Worm (Caenorhabditis elegans) whole organism, L4 larva: ENCODE measurements around the gene C50B8.6.

Source experiments
- D1046.2 ChIP-seq: fragments of 200-800 bp; sonication (Bioruptor generic); IDR thresholded peaks from 2 replicates; pipeline ENCODE4 v1.3.6; 2022; ENCODE audit warnings: missing genetic modification characterization, missing compliant biosample characterization
- F10B5.3 ChIP-seq: sonication (generic microtip); optimal IDR thresholded peaks from 2 replicates; lab custom pipeline; 2016; ENCODE audit warnings: mild to moderate bottlenecking, missing genetic modification characterization, missing compliant biosample characterization
- Y48G9A.11 ChIP-seq: fragments of 200-800 bp; sonication (Bioruptor generic); IDR thresholded peaks from 2 replicates; pipeline ENCODE4 v1.3.6; 2022; ENCODE audit warnings: missing genetic modification reagents, missing genetic modification characterization, missing compliant biosample characterization
- Y5F2A.4 ChIP-seq: fragments of 200-800 bp; sonication (Bioruptor generic); optimal IDR thresholded peaks from 2 replicates; lab custom pipeline; 2018; ENCODE audit warnings: mild to moderate bottlenecking, missing genetic modification characterization, missing compliant biosample characterization
- Y75B8A.6 ChIP-seq: fragments of 200-800 bp; sonication (Bioruptor generic); IDR thresholded peaks from 2 replicates; pipeline ENCODE4 v1.3.6; 2022; ENCODE audit warnings: missing genetic modification reagents, missing genetic modification characterization, missing compliant biosample characterization
- ZK337.2 ChIP-seq: fragments of 200-800 bp; sonication (Bioruptor generic); IDR thresholded peaks from 2 replicates; pipeline ENCODE4 v1.3.6; 2022; ENCODE audit warnings: missing genetic modification reagents, missing genetic modification characterization, missing compliant biosample characterization
- aly-2 ChIP-seq: sonication (generic microtip); optimal IDR thresholded peaks from 2 replicates; lab custom pipeline; 2018; ENCODE audit warnings: missing biosample characterization, missing genetic modification characterization
- attf-4 ChIP-seq: sonication (generic microtip); optimal IDR thresholded peaks from 3 replicates; lab custom pipeline; 2017; ENCODE audit warnings: missing biosample characterization, missing genetic modification characterization
- ceh-20 ChIP-seq: fragments of 200-800 bp; sonication (Bioruptor generic); IDR thresholded peaks from 2 replicates; pipeline ENCODE4 v1.3.6; 2022; ENCODE audit warnings: missing genetic modification reagents, missing genetic modification characterization, missing compliant biosample characterization
- ceh-44 ChIP-seq: fragments of 200-800 bp; sonication (Bioruptor generic); IDR thresholded peaks from 2 replicates; pipeline ENCODE4 v1.3.6; 2022; ENCODE audit warnings: missing genetic modification reagents, missing genetic modification characterization, missing compliant biosample characterization
- ceh-62 ChIP-seq: sonication (generic microtip); optimal IDR thresholded peaks from 2 replicates; lab custom pipeline; 2017; ENCODE audit warnings: missing biosample characterization, missing genetic modification characterization
- ctbp-1 ChIP-seq: fragments of 200-800 bp; sonication (Bioruptor generic); IDR thresholded peaks from 2 replicates; pipeline ENCODE4 v1.3.6; 2022; ENCODE audit warnings: missing genetic modification reagents, missing genetic modification characterization, missing compliant biosample characterization
- daf-16 ChIP-seq, 3 experiments: sonication (generic microtip); optimal IDR thresholded peaks; 2 replicates each; lab custom pipeline; 2016 to 2017; ENCODE audit warnings: missing genetic modification characterization in 3 of 3, missing genetic modification reagents in 3 of 3, mild to moderate bottlenecking in 2 of 3, missing compliant biosample characterization in 2 of 3, missing biosample characterization in 1 of 3, moderate library complexity in 1 of 3
- daf-8 ChIP-seq: fragments of 200-800 bp; sonication (Bioruptor generic); IDR thresholded peaks from 2 replicates; pipeline ENCODE4 v1.3.6; 2022; ENCODE audit warnings: missing genetic modification characterization, missing compliant biosample characterization
- dmd-9 ChIP-seq: fragments of 200-800 bp; sonication (Bioruptor generic); IDR thresholded peaks from 2 replicates; pipeline ENCODE4 v1.3.6; 2022; ENCODE audit warnings: missing genetic modification reagents, missing genetic modification characterization, missing compliant biosample characterization
- dve-1 ChIP-seq: sonication (generic microtip); optimal IDR thresholded peaks from 2 replicates; lab custom pipeline; 2017; ENCODE audit warnings: antibody characterized with exemption, mild to moderate bottlenecking, missing genetic modification characterization, missing compliant biosample characterization; ENCODE audit not compliant: insufficient read depth
- egl-43 ChIP-seq: fragments of 200-800 bp; sonication (Bioruptor generic); IDR thresholded peaks from 2 replicates; pipeline ENCODE4 v1.3.6; 2022; ENCODE audit warnings: missing genetic modification reagents, missing genetic modification characterization, missing compliant biosample characterization
- fos-1 ChIP-seq: fragments of 150-350 bp; optimal IDR thresholded peaks from 2 replicates; lab custom pipeline; 2014; ENCODE audit warnings: missing biosample characterization, missing genetic modification characterization
- gei-8 ChIP-seq: fragments of 200-800 bp; sonication (Bioruptor generic); optimal IDR thresholded peaks from 2 replicates; lab custom pipeline; 2018; ENCODE audit warnings: mild to moderate bottlenecking, missing genetic modification characterization, missing compliant biosample characterization
- hif-1 ChIP-seq, 2 experiments: sonication (generic microtip); optimal IDR thresholded peaks; 2 replicates each; lab custom pipeline; 2016 to 2017; ENCODE audit warnings: missing compliant biosample characterization in 2 of 2, missing genetic modification characterization in 2 of 2, missing genetic modification reagents in 2 of 2, missing genotype in 2 of 2, mild to moderate bottlenecking in 1 of 2
- hlh-30 ChIP-seq: sonication (generic microtip); optimal IDR thresholded peaks from 2 replicates; lab custom pipeline; 2017; ENCODE audit warnings: antibody characterized with exemption, mild to moderate bottlenecking, missing genetic modification characterization, missing compliant biosample characterization; ENCODE audit not compliant: insufficient read depth
- hmg-1.1 ChIP-seq: fragments of 200-800 bp; sonication (Bioruptor generic); IDR thresholded peaks from 2 replicates; pipeline ENCODE4 v1.3.6; 2022; ENCODE audit warnings: missing genetic modification reagents, missing genetic modification characterization, missing compliant biosample characterization
- lim-7 ChIP-seq: fragments of 200-800 bp; sonication (Bioruptor generic); IDR thresholded peaks from 2 replicates; pipeline ENCODE4 v1.3.6; 2022; ENCODE audit warnings: missing genetic modification characterization, missing compliant biosample characterization
- lin-1 ChIP-seq: fragments of 200-800 bp; sonication (Bioruptor generic); IDR thresholded peaks from 2 replicates; pipeline ENCODE4 v1.3.6; 2022; ENCODE audit warnings: missing genetic modification reagents, missing genetic modification characterization, missing compliant biosample characterization
- lin-13 ChIP-seq: fragments of 150-350 bp; optimal IDR thresholded peaks from 2 replicates; lab custom pipeline; 2014; ENCODE audit warnings: missing biosample characterization, missing genetic modification reagents, missing genetic modification characterization
- lin-15B ChIP-seq: fragments of 150-350 bp; sonication (generic microtip); optimal IDR thresholded peaks from 3 replicates; lab custom pipeline; 2014; ENCODE audit warnings: missing biosample characterization, missing genetic modification characterization
- lin-29 ChIP-seq: fragments of 200-800 bp; sonication (Bioruptor generic); IDR thresholded peaks from 2 replicates; pipeline ENCODE4 v1.3.6; 2022; ENCODE audit warnings: missing genetic modification reagents, missing genetic modification characterization, missing compliant biosample characterization
- lsy-2 ChIP-seq, 2 experiments: fragments of 150-350 bp in 1 of 2; sonication (generic microtip) in 1 of 2; optimal IDR thresholded peaks; 2 replicates each; lab custom pipeline; 2014 to 2017; ENCODE audit warnings: missing biosample characterization in 2 of 2, missing genetic modification characterization in 2 of 2
- mep-1 ChIP-seq: fragments of 150-350 bp; sonication (generic microtip); optimal IDR thresholded peaks from 3 replicates; lab custom pipeline; 2014; ENCODE audit warnings: missing biosample characterization, missing genetic modification characterization
- mxl-2 ChIP-seq: fragments of 200-800 bp; sonication (Bioruptor generic); conservative IDR thresholded peaks from 2 replicates; pipeline ENCODE4 v1.3.6; 2022; ENCODE audit warnings: missing genetic modification reagents, missing genetic modification characterization, missing compliant biosample characterization
- nhr-102 ChIP-seq: sonication (generic microtip); optimal IDR thresholded peaks from 2 replicates; lab custom pipeline; 2016; ENCODE audit warnings: mild to moderate bottlenecking, missing genetic modification characterization, moderate library complexity, missing compliant biosample characterization
- nhr-111 ChIP-seq: fragments of 200-800 bp; sonication (Bioruptor generic); optimal IDR thresholded peaks from 2 replicates; lab custom pipeline; 2018; ENCODE audit warnings: mild to moderate bottlenecking, missing genetic modification characterization, missing compliant biosample characterization
- nhr-237 ChIP-seq: sonication (generic microtip); optimal IDR thresholded peaks from 2 replicates; lab custom pipeline; 2017; ENCODE audit warnings: missing biosample characterization, missing genetic modification characterization
- nhr-25 ChIP-seq: sonication (generic microtip); optimal IDR thresholded peaks from 2 replicates; lab custom pipeline; 2017; ENCODE audit warnings: missing genetic modification characterization, mild to moderate bottlenecking, missing compliant biosample characterization, antibody characterized with exemption, moderate library complexity, borderline replicate concordance; ENCODE audit not compliant: insufficient read depth
- nhr-48 ChIP-seq: sonication (generic microtip); optimal IDR thresholded peaks from 2 replicates; lab custom pipeline; 2016; ENCODE audit warnings: mild to moderate bottlenecking, missing genetic modification characterization, missing compliant biosample characterization
- nhr-6 ChIP-seq: fragments of 150-350 bp; optimal IDR thresholded peaks from 2 replicates; lab custom pipeline; 2014; ENCODE audit warnings: missing biosample characterization, missing genetic modification characterization
- pha-4 ChIP-seq, 2 experiments: fragments of 150-350 bp in 1 of 2; fragments of 200-800 bp in 1 of 2; sonication (Bioruptor generic) in 1 of 2; IDR thresholded peaks in 1 of 2; optimal IDR thresholded peaks in 1 of 2; 2 replicates each; pipeline versions ENCODE4 v1.3.6 to Lab custom; 2014 to 2022; ENCODE audit warnings: missing genetic modification characterization in 2 of 2, missing genetic modification reagents in 2 of 2, missing biosample characterization in 1 of 2, missing compliant biosample characterization in 1 of 2
- rbr-2 ChIP-seq: sonication (generic microtip); optimal IDR thresholded peaks from 2 replicates; lab custom pipeline; 2016; ENCODE audit warnings: missing genotype, missing genetic modification characterization, missing compliant biosample characterization
- saeg-2 ChIP-seq: fragments of 200-800 bp; sonication (Bioruptor generic); IDR thresholded peaks from 2 replicates; pipeline ENCODE4 v1.3.6; 2022; ENCODE audit warnings: missing genetic modification reagents, missing genetic modification characterization, missing compliant biosample characterization
- sdz-12 ChIP-seq: fragments of 200-800 bp; sonication (Bioruptor generic); optimal IDR thresholded peaks from 2 replicates; lab custom pipeline; 2018; ENCODE audit warnings: mild to moderate bottlenecking, missing genetic modification characterization, missing compliant biosample characterization
- skn-1 ChIP-seq: fragments of 150-350 bp; optimal IDR thresholded peaks from 2 replicates; lab custom pipeline; 2014; ENCODE audit warnings: missing biosample characterization, missing genetic modification characterization
- spr-1 ChIP-seq: sonication (generic microtip); optimal IDR thresholded peaks from 2 replicates; lab custom pipeline; 2016; ENCODE audit warnings: mild to moderate bottlenecking, missing genetic modification characterization, missing compliant biosample characterization
- spr-3 ChIP-seq: fragments of 200-800 bp; sonication (Bioruptor generic); optimal IDR thresholded peaks from 2 replicates; lab custom pipeline; 2018; ENCODE audit warnings: mild to moderate bottlenecking, missing genetic modification characterization, missing compliant biosample characterization
- tag-97 ChIP-seq: fragments of 200-800 bp; sonication (Bioruptor generic); IDR thresholded peaks from 2 replicates; pipeline ENCODE4 v1.3.6; 2022; ENCODE audit warnings: missing genetic modification characterization, missing compliant biosample characterization
- ztf-7 ChIP-seq: fragments of 150-350 bp; optimal IDR thresholded peaks from 2 replicates; lab custom pipeline; 2014; ENCODE audit warnings: missing biosample characterization, missing genetic modification characterization

C50B8.6 gene

ce11 chrV:13551601-13552000, 27.2 kb upstream of the C50B8.6 start, which contains the start of the genes C56A3.4 and C56A3.5 (continued):
- TF ChIP-seq dve-1 (tag; lab: Kevin White, UChicago) (peak; percentile 1), hif-1 (tag; optimal IDR thresholded peaks at IDR 0.05; lab: Kevin White, UChicago) (peak in 1 of 2 experiments; percentile 78), egl-43 (GFP tag; lab: Robert Waterston, UW) (no peak)

- TF ChIP-seq lim-7: no peak
- no peak for TF ChIP-seq dmd-9 (GFP tag; lab: Robert Waterston, UW)
- TF ChIP-seq D1046.2 (GFP tag; lab: Robert Waterston, UW): no peak
- no peak for TF ChIP-seq Y75B8A.6 (GFP tag; lab: Robert Waterston, UW)
- TF ChIP-seq gei-8 (GFP tag; lab: Kevin White, UChicago): no peak
- no peak for TF ChIP-seq attf-4 (tag; lab: Kevin White, UChicago)
- no peak for TF ChIP-seq nhr-6 (tag; lab: Kevin White, UChicago)
- no peak for TF ChIP-seq mep-1 (tag; lab: Kevin White, UChicago)
- TF ChIP-seq lin-15B (tag; lab: Kevin White, UChicago): no peak
- no peak for TF ChIP-seq sdz-12 (GFP tag; lab: Kevin White, UChicago)
- no peak for TF ChIP-seq nhr-237 (tag; lab: Kevin White, UChicago)
- TF ChIP-seq hmg-1.1 (GFP tag; lab: Robert Waterston, UW): no peak
- TF ChIP-seq Y5F2A.4 (GFP tag; lab: Kevin White, UChicago): no peak
Observed at ce11 chrV:13556297-13556696, 22.5 kb upstream of the C50B8.6 start, which contains the start of gene C56A3.6. Gene C56A3.6, minus strand, starts transcription at chrV:13556397.

ce11 chrV:13556746-13557145, 22.0 kb upstream of the C50B8.6 start, which contains the start of gene cav-2:
Gene cav-2, plus strand, starts transcription at chrV:13557104.
- TF ChIP-seq skn-1 (tag; lab: Kevin White, UChicago): no peak
- TF ChIP-seq daf-16 (GFP tag; optimal IDR thresholded peaks at IDR 0.05; lab: Kevin White, UChicago): peak in 1 of 2 experiments; percentile 65
- TF ChIP-seq daf-16 (tag; optimal IDR thresholded peaks at IDR 0.05; lab: Kevin White, UChicago): peak; percentile 100
- TF ChIP-seq lin-13 (GFP tag; lab: Kevin White, UChicago): no peak
- 0 out of 2 replicates have a peak, but pooled peaks have one; percentile 46 for TF ChIP-seq ceh-44 (GFP tag; lab: Robert Waterston, UW)
- TF ChIP-seq mxl-2 (GFP tag; lab: Robert Waterston, UW): no peak
- TF ChIP-seq ctbp-1 (GFP tag; lab: Robert Waterston, UW): no peak
- TF ChIP-seq ceh-20: 0 out of 2 replicates have a peak, but pooled peaks have one; percentile 37
- no peak for TF ChIP-seq nhr-111 (GFP tag; lab: Kevin White, UChicago)
- TF ChIP-seq F10B5.3 (tag; lab: Kevin White, UChicago): no peak
- peak; percentile 70 for TF ChIP-seq pha-4 (GFP tag; IDR thresholded peaks at IDR 0.05; lab: Robert Waterston, UW)
- TF ChIP-seq pha-4 (tag; optimal IDR thresholded peaks at IDR 0.05; lab: Kevin White, UChicago): peak; percentile 40
- no peak for TF ChIP-seq Y75B8A.6 (GFP tag; lab: Robert Waterston, UW)
- no peak for TF ChIP-seq lin-29 (GFP tag; lab: Robert Waterston, UW)
- peak in 1 of 2 experiments; percentile 82 for TF ChIP-seq lsy-2 (tag; optimal IDR thresholded peaks at IDR 0.05; lab: Kevin White, UChicago)
- peak; percentile 81 for TF ChIP-seq lin-1 (GFP tag; lab: Robert Waterston, UW)
- TF ChIP-seq nhr-102: peak; percentile 63
- TF ChIP-seq saeg-2: 0 out of 2 replicates have a peak, but pooled peaks have one; percentile 36
- TF ChIP-seq dve-1 (tag; lab: Kevin White, UChicago): peak; percentile 79
- TF ChIP-seq Y48G9A.11: peak; percentile 72
- TF ChIP-seq ztf-7 (tag; lab: Kevin White, UChicago): peak; percentile 56
- peak; percentile 63 for TF ChIP-seq nhr-48 (tag; lab: Kevin White, UChicago)
- TF ChIP-seq spr-1: no peak
- TF ChIP-seq rbr-2 (tag; lab: Kevin White, UChicago): peak; percentile 61
- TF ChIP-seq Y5F2A.4 (GFP tag; lab: Kevin White, UChicago): no peak
- TF ChIP-seq ZK337.2: peak; percentile 87
- no peak for TF ChIP-seq fos-1 (tag; lab: Kevin White, UChicago)
- TF ChIP-seq nhr-25 (tag; lab: Kevin White, UChicago): peak; percentile 28
- TF ChIP-seq daf-8 (GFP tag; lab: Robert Waterston, UW): no peak
- TF ChIP-seq ceh-62: no peak
- no peak for TF ChIP-seq aly-2 (tag; lab: Kevin White, UChicago)
- TF ChIP-seq spr-3 (GFP tag; lab: Kevin White, UChicago): peak; percentile 54
- no peak for TF ChIP-seq tag-97 (GFP tag; lab: Robert Waterston, UW)
- peak; percentile 69 for TF ChIP-seq hlh-30 (tag; lab: Kevin White, UChicago)
